Worm (Caenorhabditis elegans): ENCODE data around the gene F55A4.7.

F55A4.7 gene

DNA sequence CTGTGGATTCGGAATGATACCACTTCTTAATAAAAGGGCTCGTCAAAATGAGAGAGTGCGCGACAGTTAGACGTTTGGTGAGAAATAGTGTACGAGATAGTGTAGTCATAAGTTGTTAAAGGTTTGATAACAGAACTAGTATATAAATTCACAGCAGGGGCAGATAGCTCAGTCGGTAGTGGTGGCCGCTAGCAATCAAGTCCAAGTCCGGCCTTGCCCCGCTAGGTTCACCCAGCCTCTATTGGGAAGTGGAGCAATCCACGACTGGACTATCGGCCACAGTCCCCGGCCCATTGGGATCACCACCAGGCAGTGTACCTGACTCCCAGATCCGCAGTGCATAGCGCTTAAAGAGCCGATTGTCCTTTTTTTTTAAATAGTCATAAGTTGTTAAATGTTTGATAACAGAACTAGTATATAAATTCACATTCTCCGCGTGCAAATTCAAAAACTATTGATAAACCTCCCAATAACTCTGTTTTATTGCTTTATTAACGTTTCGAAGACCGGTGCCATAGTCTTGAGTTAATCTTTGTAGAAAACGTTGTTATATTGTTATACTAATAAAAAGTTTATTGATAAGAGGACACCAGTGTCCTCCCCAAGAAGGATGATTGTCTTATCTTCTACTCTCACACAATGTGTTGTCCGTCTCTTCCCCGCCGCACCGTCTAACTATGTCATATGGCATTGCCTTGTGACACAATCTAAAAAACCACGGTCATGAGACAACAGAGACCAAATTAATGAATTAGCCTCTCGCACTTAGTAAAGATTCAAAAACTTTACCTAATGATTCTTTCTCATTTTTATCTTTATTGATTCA, 27.4 kb downstream of the F55A4.7 start (continued):
- TF ChIP-seq let-526 (GFP tag; IDR thresholded peaks at IDR 0.05) (peak; percentile 55; the same call in 1 of the 2 replicates), cebp-1 (GFP tag; IDR thresholded peaks at IDR 0.05) (peak; percentile 16; the same call in 1 of the 2 replicates), cebp-1 (tag; optimal IDR thresholded peaks at IDR 0.05) (peak; percentile 46), nhr-90 (tag; optimal IDR thresholded peaks at IDR 0.05) (peak; percentile 27), F57C9.4 (tag; optimal IDR thresholded peaks at IDR 0.05) (peak; percentile 29), madf-3 (GFP tag; IDR thresholded peaks at IDR 0.05) (peak; percentile 34; the same call in 1 of the 2 replicates), Y53F4B.3 (GFP tag; IDR thresholded peaks at IDR 0.05) (no peak), lir-1 (GFP tag; conservative IDR thresholded peaks at IDR 0.05) (peak; percentile 28; the same call in 1 of the 2 replicates), nhr-27 (tag; optimal IDR thresholded peaks at IDR 0.05) (peak; percentile 50), ztf-28 (GFP tag; IDR thresholded peaks at IDR 0.05) (no peak), lin-40 (tag; optimal IDR thresholded peaks at IDR 0.05) (peak; percentile 55), madf-6 (GFP tag; IDR thresholded peaks at IDR 0.05) (no peak), lin-54 (GFP tag; optimal IDR thresholded peaks at IDR 0.05) (no peak), Y56A3A.18 (GFP tag; IDR thresholded peaks at IDR 0.05) (0 out of 2 replicates have a peak, but pooled peaks have one; percentile 20), F57A8.1 (GFP tag; optimal IDR thresholded peaks at IDR 0.05) (no peak), somi-1 (GFP tag; optimal IDR thresholded peaks at IDR 0.05) (peak; percentile 24), zim-3 (tag; optimal IDR thresholded peaks at IDR 0.05) (no peak), repo-1 (tag; optimal IDR thresholded peaks at IDR 0.05) (peak; percentile 45), madf-10 (tag; optimal IDR thresholded peaks at IDR 0.05) (peak; percentile 29), ztf-26 (tag; optimal IDR thresholded peaks at IDR 0.05) (peak; percentile 64), mcd-1 (GFP tag; IDR thresholded peaks at IDR 0.05) (peak; percentile 52; the same call in 1 of the 2 replicates), snpc-1.1 (tag; optimal IDR thresholded peaks at IDR 0.05; ENCODE audit: insufficient read depth) (no peak), ceh-100 (GFP tag; IDR thresholded peaks at IDR 0.05) (no peak), K12H6.12 (tag; optimal IDR thresholded peaks at IDR 0.05) (peak; percentile 13), zfh-2 (GFP tag; conservative IDR thresholded peaks at IDR 0.05) (peak; percentile 63), dpl-1 (GFP tag; optimal IDR thresholded peaks at IDR 0.05) (no peak), hmg-20 (GFP tag; IDR thresholded peaks at IDR 0.05) (peak; percentile 44; the same call in 1 of the 2 replicates), ama-1 (optimal IDR thresholded peaks at IDR 0.05) (peak; percentile 56), ama-1 (GFP tag; optimal IDR thresholded peaks at IDR 0.05) (no peak), B0019.2 (GFP tag; conservative IDR thresholded peaks at IDR 0.05) (no peak), dox-1 (GFP tag; IDR thresholded peaks at IDR 0.05) (peak; percentile 13), T07F8.4 (tag; optimal IDR thresholded peaks at IDR 0.05) (no peak), lin-26 (GFP tag; IDR thresholded peaks at IDR 0.05) (peak; percentile 63), tlf-1 (GFP tag; optimal IDR thresholded peaks at IDR 0.05) (peak; percentile 51), aptf-2 (GFP tag; conservative IDR thresholded peaks at IDR 0.05) (0 out of 2 replicates have a peak, but pooled peaks have one; percentile 17), nhr-80 (tag; optimal IDR thresholded peaks at IDR 0.05) (peak; percentile 87), ztf-22 (GFP tag; optimal IDR thresholded peaks at IDR 0.05) (peak; percentile 67), ztf-25 (GFP tag; IDR thresholded peaks at IDR 0.05) (0 out of 2 replicates have a peak, but pooled peaks have one; percentile 17), pbrm-1 (GFP tag; IDR thresholded peaks at IDR 0.05) (peak; percentile 24; the same call in 1 of the 2 replicates), K11D2.4 (GFP tag; IDR thresholded peaks at IDR 0.05) (peak; percentile 59; the same call in 1 of the 2 replicates), B0336.3 (GFP tag; IDR thresholded peaks at IDR 0.05) (peak; percentile 63), rec-8 (tag; optimal IDR thresholded peaks at IDR 0.05) (peak in 1 of 2 experiments; percentile 15), B0035.1 (tag; optimal IDR thresholded peaks at IDR 0.05) (peak; percentile 2), mxl-1 (tag; optimal IDR thresholded peaks at IDR 0.05) (no peak)

All from whole organism, young adult.